Worm (Caenorhabditis elegans) whole organism, L4 larva: Measurements from ENCODE around the gene nhr-92.

Source experiments
- D1046.2 ChIP-seq: fragments of 200-800 bp; sonication (Bioruptor generic); IDR thresholded peaks from 2 replicates; pipeline ENCODE4 v1.3.6; 2022; ENCODE audit warnings: missing genetic modification characterization, missing compliant biosample characterization
- F26F4.8 ChIP-seq: fragments of 200-800 bp; sonication (Bioruptor generic); conservative IDR thresholded peaks from 2 replicates; pipeline ENCODE4 v1.3.6; 2022; ENCODE audit warnings: missing genetic modification characterization, missing compliant biosample characterization
- F44E2.7 ChIP-seq: fragments of 200-800 bp; sonication (Bioruptor generic); IDR thresholded peaks from 2 replicates; pipeline ENCODE4 v2.1.2; 2022; ENCODE audit warnings: missing genetic modification characterization, missing compliant biosample characterization
- F49E8.2 ChIP-seq: sonication (generic microtip); optimal IDR thresholded peaks from 2 replicates; lab custom pipeline; 2016; ENCODE audit warnings: missing compliant biosample characterization, mild to moderate bottlenecking, missing genetic modification characterization, borderline replicate concordance
- T20F7.1 ChIP-seq: fragments of 200-800 bp; sonication (Bioruptor generic); optimal IDR thresholded peaks from 2 replicates; lab custom pipeline; 2018; ENCODE audit warnings: mild to moderate bottlenecking, missing genetic modification characterization, missing compliant biosample characterization
- Y105C5A.15 ChIP-seq: fragments of 200-800 bp; sonication (Bioruptor generic); IDR thresholded peaks from 2 replicates; pipeline ENCODE4 v1.3.6; 2022; ENCODE audit warnings: missing genetic modification characterization, missing compliant biosample characterization
- Y48G9A.11 ChIP-seq: fragments of 200-800 bp; sonication (Bioruptor generic); IDR thresholded peaks from 2 replicates; pipeline ENCODE4 v1.3.6; 2022; ENCODE audit warnings: missing genetic modification reagents, missing genetic modification characterization, missing compliant biosample characterization
- Y75B8A.6 ChIP-seq: fragments of 200-800 bp; sonication (Bioruptor generic); IDR thresholded peaks from 2 replicates; pipeline ENCODE4 v1.3.6; 2022; ENCODE audit warnings: missing genetic modification reagents, missing genetic modification characterization, missing compliant biosample characterization
- aly-2 ChIP-seq: sonication (generic microtip); optimal IDR thresholded peaks from 2 replicates; lab custom pipeline; 2018; ENCODE audit warnings: missing biosample characterization, missing genetic modification characterization
- ama-1 ChIP-seq: fragments of 150-350 bp; optimal IDR thresholded peaks from 2 replicates; lab custom pipeline; 2014; ENCODE audit warnings: inconsistent platforms, mixed read lengths
- arid-1 ChIP-seq: fragments of 200-800 bp; sonication (Bioruptor generic); conservative IDR thresholded peaks from 2 replicates; pipeline ENCODE4 v1.3.6; 2022; ENCODE audit warnings: missing genetic modification reagents, missing genetic modification characterization, missing compliant biosample characterization
- attf-4 ChIP-seq: sonication (generic microtip); optimal IDR thresholded peaks from 3 replicates; lab custom pipeline; 2017; ENCODE audit warnings: missing biosample characterization, missing genetic modification characterization
- ceh-28 ChIP-seq: fragments of 150-350 bp; optimal IDR thresholded peaks from 2 replicates; lab custom pipeline; 2014; ENCODE audit warnings: missing biosample characterization, missing genetic modification reagents, missing genetic modification characterization
- ceh-82 ChIP-seq: sonication (generic microtip); optimal IDR thresholded peaks from 2 replicates; lab custom pipeline; 2017; ENCODE audit warnings: missing biosample characterization, missing genetic modification characterization
- ces-1 ChIP-seq: fragments of 150-350 bp; sonication (generic microtip); optimal IDR thresholded peaks from 4 replicates; lab custom pipeline; 2014; ENCODE audit warnings: missing biosample characterization, missing genetic modification reagents, missing genetic modification characterization
- ctbp-1 ChIP-seq: fragments of 200-800 bp; sonication (Bioruptor generic); IDR thresholded peaks from 2 replicates; pipeline ENCODE4 v1.3.6; 2022; ENCODE audit warnings: missing genetic modification reagents, missing genetic modification characterization, missing compliant biosample characterization
- daf-16 ChIP-seq, 3 experiments: sonication (generic microtip); optimal IDR thresholded peaks; 2 replicates each; lab custom pipeline; 2016 to 2017; ENCODE audit warnings: missing genetic modification characterization in 3 of 3, missing genetic modification reagents in 3 of 3, mild to moderate bottlenecking in 2 of 3, missing compliant biosample characterization in 2 of 3, missing biosample characterization in 1 of 3, moderate library complexity in 1 of 3
- daf-19 ChIP-seq: fragments of 200-800 bp; sonication (Bioruptor generic); conservative IDR thresholded peaks from 2 replicates; pipeline ENCODE4 v1.3.6; 2022; ENCODE audit warnings: missing genetic modification characterization, missing compliant biosample characterization
- dmd-6 ChIP-seq: fragments of 200-800 bp; sonication (Bioruptor generic); IDR thresholded peaks from 2 replicates; pipeline ENCODE4 v1.3.6; 2022; ENCODE audit warnings: missing genetic modification reagents, missing genetic modification characterization, missing compliant biosample characterization
- dmd-9 ChIP-seq: fragments of 200-800 bp; sonication (Bioruptor generic); IDR thresholded peaks from 2 replicates; pipeline ENCODE4 v1.3.6; 2022; ENCODE audit warnings: missing genetic modification reagents, missing genetic modification characterization, missing compliant biosample characterization
- dve-1 ChIP-seq: sonication (generic microtip); optimal IDR thresholded peaks from 2 replicates; lab custom pipeline; 2017; ENCODE audit warnings: antibody characterized with exemption, mild to moderate bottlenecking, missing genetic modification characterization, missing compliant biosample characterization; ENCODE audit not compliant: insufficient read depth
- egl-27 ChIP-seq: sonication (generic microtip); optimal IDR thresholded peaks from 3 replicates; lab custom pipeline; 2017; ENCODE audit warnings: missing biosample characterization, missing genetic modification reagents, missing genetic modification characterization
- fos-1 ChIP-seq: fragments of 150-350 bp; optimal IDR thresholded peaks from 2 replicates; lab custom pipeline; 2014; ENCODE audit warnings: missing biosample characterization, missing genetic modification characterization
- gei-8 ChIP-seq: fragments of 200-800 bp; sonication (Bioruptor generic); optimal IDR thresholded peaks from 2 replicates; lab custom pipeline; 2018; ENCODE audit warnings: mild to moderate bottlenecking, missing genetic modification characterization, missing compliant biosample characterization
- hif-1 ChIP-seq, 2 experiments: sonication (generic microtip); optimal IDR thresholded peaks; 2 replicates each; lab custom pipeline; 2016 to 2017; ENCODE audit warnings: missing compliant biosample characterization in 2 of 2, missing genetic modification characterization in 2 of 2, missing genetic modification reagents in 2 of 2, missing genotype in 2 of 2, mild to moderate bottlenecking in 1 of 2
- hlh-30 ChIP-seq: sonication (generic microtip); optimal IDR thresholded peaks from 2 replicates; lab custom pipeline; 2017; ENCODE audit warnings: antibody characterized with exemption, mild to moderate bottlenecking, missing genetic modification characterization, missing compliant biosample characterization; ENCODE audit not compliant: insufficient read depth
- hmg-1.1 ChIP-seq: fragments of 200-800 bp; sonication (Bioruptor generic); IDR thresholded peaks from 2 replicates; pipeline ENCODE4 v1.3.6; 2022; ENCODE audit warnings: missing genetic modification reagents, missing genetic modification characterization, missing compliant biosample characterization
- lin-1 ChIP-seq: fragments of 200-800 bp; sonication (Bioruptor generic); IDR thresholded peaks from 2 replicates; pipeline ENCODE4 v1.3.6; 2022; ENCODE audit warnings: missing genetic modification reagents, missing genetic modification characterization, missing compliant biosample characterization
- lin-13 ChIP-seq: fragments of 150-350 bp; optimal IDR thresholded peaks from 2 replicates; lab custom pipeline; 2014; ENCODE audit warnings: missing biosample characterization, missing genetic modification reagents, missing genetic modification characterization
- lin-15B ChIP-seq: fragments of 150-350 bp; sonication (generic microtip); optimal IDR thresholded peaks from 3 replicates; lab custom pipeline; 2014; ENCODE audit warnings: missing biosample characterization, missing genetic modification characterization
- lir-3 ChIP-seq: sonication (generic microtip); optimal IDR thresholded peaks from 2 replicates; lab custom pipeline; 2016; ENCODE audit warnings: mild to moderate bottlenecking, missing genetic modification characterization, missing compliant biosample characterization
- madf-9 ChIP-seq: fragments of 200-800 bp; sonication (Bioruptor generic); conservative IDR thresholded peaks from 2 replicates; pipeline ENCODE4 v1.3.6; 2022; ENCODE audit warnings: missing genetic modification reagents, missing genetic modification characterization, missing compliant biosample characterization
- mdl-1 ChIP-seq, 2 experiments: fragments of 150-350 bp in 1 of 2; sonication (generic microtip) in 1 of 2; optimal IDR thresholded peaks; 2 replicates each; lab custom pipeline; 2014 to 2017; ENCODE audit warnings: missing biosample characterization in 2 of 2, missing genetic modification characterization in 2 of 2
- mep-1 ChIP-seq: fragments of 150-350 bp; sonication (generic microtip); optimal IDR thresholded peaks from 3 replicates; lab custom pipeline; 2014; ENCODE audit warnings: missing biosample characterization, missing genetic modification characterization
- mes-2 ChIP-seq: sonication (generic microtip); optimal IDR thresholded peaks from 2 replicates; lab custom pipeline; 2016; ENCODE audit warnings: missing genotype, mild to moderate bottlenecking, missing genetic modification characterization, missing compliant biosample characterization; ENCODE audit not compliant: poor library complexity, severe bottlenecking
- nhr-10 ChIP-seq: fragments of 150-350 bp; optimal IDR thresholded peaks from 2 replicates; lab custom pipeline; 2014; ENCODE audit warnings: missing biosample characterization, missing genetic modification characterization
- nhr-102 ChIP-seq: sonication (generic microtip); optimal IDR thresholded peaks from 2 replicates; lab custom pipeline; 2016; ENCODE audit warnings: mild to moderate bottlenecking, missing genetic modification characterization, moderate library complexity, missing compliant biosample characterization
- nhr-111 ChIP-seq: fragments of 200-800 bp; sonication (Bioruptor generic); optimal IDR thresholded peaks from 2 replicates; lab custom pipeline; 2018; ENCODE audit warnings: mild to moderate bottlenecking, missing genetic modification characterization, missing compliant biosample characterization
- nhr-237 ChIP-seq: sonication (generic microtip); optimal IDR thresholded peaks from 2 replicates; lab custom pipeline; 2017; ENCODE audit warnings: missing biosample characterization, missing genetic modification characterization
- nhr-28 ChIP-seq: fragments of 150-350 bp; optimal IDR thresholded peaks from 2 replicates; lab custom pipeline; 2014; ENCODE audit warnings: missing biosample characterization, missing genetic modification characterization
- nhr-76 ChIP-seq: fragments of 150-350 bp; optimal IDR thresholded peaks from 2 replicates; lab custom pipeline; 2014; ENCODE audit warnings: missing biosample characterization, missing genetic modification characterization
- rbr-2 ChIP-seq: sonication (generic microtip); optimal IDR thresholded peaks from 2 replicates; lab custom pipeline; 2016; ENCODE audit warnings: missing genotype, missing genetic modification characterization, missing compliant biosample characterization
- sdz-12 ChIP-seq: fragments of 200-800 bp; sonication (Bioruptor generic); optimal IDR thresholded peaks from 2 replicates; lab custom pipeline; 2018; ENCODE audit warnings: mild to moderate bottlenecking, missing genetic modification characterization, missing compliant biosample characterization
- skn-1 ChIP-seq: fragments of 150-350 bp; optimal IDR thresholded peaks from 2 replicates; lab custom pipeline; 2014; ENCODE audit warnings: missing biosample characterization, missing genetic modification characterization
- snpc-1.2 ChIP-seq: fragments of 200-800 bp; sonication (Bioruptor generic); IDR thresholded peaks from 2 replicates; pipeline ENCODE4 v1.3.6; 2022; ENCODE audit warnings: missing genetic modification reagents, missing genetic modification characterization, missing compliant biosample characterization
- spr-3 ChIP-seq: fragments of 200-800 bp; sonication (Bioruptor generic); optimal IDR thresholded peaks from 2 replicates; lab custom pipeline; 2018; ENCODE audit warnings: mild to moderate bottlenecking, missing genetic modification characterization, missing compliant biosample characterization
- zfp-2 ChIP-seq: sonication (generic microtip); optimal IDR thresholded peaks from 2 replicates; lab custom pipeline; 2016; ENCODE audit warnings: mild to moderate bottlenecking, missing genetic modification characterization, missing compliant biosample characterization
- zip-11 ChIP-seq: fragments of 200-800 bp; sonication (Bioruptor generic); IDR thresholded peaks from 2 replicates; pipeline ENCODE4 v1.3.6; 2022; ENCODE audit warnings: missing genetic modification characterization, missing compliant biosample characterization
- ztf-11 ChIP-seq: fragments of 150-350 bp; optimal IDR thresholded peaks from 2 replicates; lab custom pipeline; 2014; ENCODE audit warnings: missing biosample characterization, missing genetic modification characterization
- ztf-7 ChIP-seq: fragments of 150-350 bp; optimal IDR thresholded peaks from 2 replicates; lab custom pipeline; 2014; ENCODE audit warnings: missing biosample characterization, missing genetic modification characterization

The nhr-92 gene

DNA sequence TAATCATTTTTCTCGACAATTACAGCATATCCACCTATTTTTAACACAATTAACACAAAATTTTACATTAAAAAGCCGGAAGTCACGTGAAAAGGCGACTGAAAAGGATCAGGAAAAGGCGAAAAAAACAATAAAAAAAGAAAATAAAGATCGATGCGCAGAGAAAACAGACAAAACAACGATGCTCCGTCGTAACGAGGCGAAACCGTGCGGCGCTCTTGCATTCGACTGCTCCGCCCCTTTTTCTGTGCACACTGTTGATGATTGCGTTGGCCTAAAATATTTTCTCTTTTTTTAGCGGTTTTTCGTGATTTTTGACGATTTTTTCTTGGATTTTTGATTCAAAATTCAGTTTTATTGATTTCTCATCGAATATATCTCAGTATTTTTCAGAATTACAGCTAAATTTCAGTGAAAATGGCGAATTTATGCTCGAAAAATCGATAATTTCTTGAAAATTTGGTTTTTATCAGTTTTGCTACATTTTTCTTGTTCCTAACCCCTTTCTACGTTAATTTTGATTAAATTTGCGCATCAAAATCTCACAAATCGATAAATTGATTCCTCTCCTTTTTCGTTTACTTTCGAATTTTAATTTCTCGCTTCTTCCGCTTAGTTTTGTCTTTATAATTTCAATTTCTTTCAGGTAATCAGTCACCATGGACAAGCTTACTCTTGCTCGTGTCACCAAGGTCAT, 39.3 kb downstream of the nhr-92 start, which contains the start of gene rps-28 (continued):
- peak; percentile 74 for TF ChIP-seq zfp-2 (tag; lab: Kevin White, UChicago)
- TF ChIP-seq F49E8.2: peak; percentile 89
- TF ChIP-seq F44E2.7 (GFP tag; lab: Robert Waterston, UW): no peak
- peak; percentile 96 for TF ChIP-seq hmg-1.1
- TF ChIP-seq nhr-111 (GFP tag; lab: Kevin White, UChicago): no peak
- TF ChIP-seq attf-4 (tag; lab: Kevin White, UChicago): no peak
- TF ChIP-seq ztf-7: peak; percentile 84
- peak; percentile 97 for TF ChIP-seq rbr-2 (tag; lab: Kevin White, UChicago)
- peak; percentile 98 for TF ChIP-seq dve-1
- no peak for TF ChIP-seq egl-27 (tag; lab: Kevin White, UChicago)
- TF ChIP-seq dmd-9 (GFP tag; lab: Robert Waterston, UW): peak; percentile 91
- TF ChIP-seq dmd-6 (GFP tag; lab: Robert Waterston, UW): peak; percentile 91
- TF ChIP-seq nhr-10 (tag; lab: Kevin White, UChicago): peak; percentile 37
- peak; percentile 81 for TF ChIP-seq snpc-1.2 (GFP tag; lab: Robert Waterston, UW)
- TF ChIP-seq sdz-12 (GFP tag; lab: Kevin White, UChicago): no peak
- TF ChIP-seq Y75B8A.6: no peak
- peak; percentile 98 for TF ChIP-seq mep-1 (tag; lab: Kevin White, UChicago)
- peak; percentile 72 for TF ChIP-seq ceh-28
- peak; percentile 94 for TF ChIP-seq hlh-30 (tag; lab: Kevin White, UChicago)
- TF ChIP-seq daf-19 (GFP tag; lab: Robert Waterston, UW): no peak
- peak; percentile 87 for TF ChIP-seq nhr-102
- TF ChIP-seq ces-1: peak; percentile 88
- TF ChIP-seq zip-11 (GFP tag; lab: Robert Waterston, UW): no peak
- peak; percentile 78 for TF ChIP-seq ctbp-1 (GFP tag; lab: Robert Waterston, UW)
- TF ChIP-seq mdl-1 (tag; optimal IDR thresholded peaks at IDR 0.05; lab: Kevin White, UChicago): peak in 1 of 2 experiments; percentile 80
- peak; percentile 17 to 61 for TF ChIP-seq daf-16 (GFP tag; optimal IDR thresholded peaks at IDR 0.05; lab: Kevin White, UChicago)
- peak; percentile 85 for TF ChIP-seq daf-16 (tag; optimal IDR thresholded peaks at IDR 0.05; lab: Kevin White, UChicago)
- TF ChIP-seq spr-3 (GFP tag; lab: Kevin White, UChicago): peak; percentile 86
- no peak for TF ChIP-seq ztf-11 (tag; lab: Kevin White, UChicago)
- no peak for TF ChIP-seq lir-3 (tag; lab: Kevin White, UChicago)
- no peak for TF ChIP-seq skn-1 (tag; lab: Kevin White, UChicago)
- no peak for TF ChIP-seq aly-2 (tag; lab: Kevin White, UChicago)
- TF ChIP-seq madf-9 (GFP tag; lab: Robert Waterston, UW): peak; percentile 92
- no peak for TF ChIP-seq fos-1 (tag; lab: Kevin White, UChicago)
- TF ChIP-seq D1046.2 (GFP tag; lab: Robert Waterston, UW): peak; percentile 87
- peak; percentile 95 for TF ChIP-seq nhr-28 (tag; lab: Kevin White, UChicago)
- TF ChIP-seq ceh-82: no peak
- no peak for TF ChIP-seq nhr-76 (tag; lab: Kevin White, UChicago)
- TF ChIP-seq Y48G9A.11 (GFP tag; lab: Robert Waterston, UW): peak; percentile 100
- TF ChIP-seq lin-13 (GFP tag; lab: Kevin White, UChicago): peak; percentile 97
- TF ChIP-seq T20F7.1 (GFP tag; lab: Kevin White, UChicago): peak; percentile 100
- peak; percentile 60 for TF ChIP-seq lin-15B
- TF ChIP-seq nhr-237 (tag; lab: Kevin White, UChicago): peak; percentile 48
- peak; percentile 90 for TF ChIP-seq lin-1 (GFP tag; lab: Robert Waterston, UW)
- TF ChIP-seq F26F4.8 (GFP tag; lab: Robert Waterston, UW): no peak
- peak; percentile 84 for TF ChIP-seq ama-1 (lab: Kevin White, UChicago)
- TF ChIP-seq mes-2 (tag; lab: Kevin White, UChicago): peak; percentile 97
- TF ChIP-seq hif-1 (tag; optimal IDR thresholded peaks at IDR 0.05; lab: Kevin White, UChicago): peak; percentile 51 to 87
- TF ChIP-seq gei-8 (GFP tag; lab: Kevin White, UChicago): no peak
- TF ChIP-seq arid-1 (GFP tag; lab: Robert Waterston, UW): peak; percentile 90
- TF ChIP-seq Y105C5A.15 (GFP tag; lab: Robert Waterston, UW): no peak
